Worm (Caenorhabditis elegans): ENCODE data around the gene immp-1.

Gene immp-1

DNA sequence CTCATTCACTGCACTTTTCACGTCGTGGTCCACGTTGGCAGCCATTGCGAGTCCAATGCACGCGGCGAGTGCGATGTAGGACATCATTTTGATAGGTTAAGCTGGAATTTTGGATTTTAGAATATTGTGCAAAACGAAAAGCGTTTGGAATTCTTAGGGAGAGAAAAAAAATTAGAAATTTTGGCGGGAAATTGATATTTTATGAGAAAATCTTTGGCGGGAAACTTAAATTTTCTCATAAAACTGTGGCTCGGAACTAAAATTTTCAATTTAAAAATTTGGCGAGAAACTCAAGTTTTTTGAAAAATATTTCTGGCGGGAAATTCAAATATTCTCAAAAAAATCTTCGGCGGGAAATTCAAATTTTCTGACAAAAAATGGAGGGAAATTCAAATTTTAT is 37.2 kb upstream of the immp-1 start, which contains the start of gene sup-1:
Gene sup-1, minus strand, starts transcription at position 101 of the 400 bp plus-strand sequence.
- TF ChIP-seq hmbx-1 (tag; optimal IDR thresholded peaks at IDR 0.05) (no peak), scrt-1 (GFP tag; IDR thresholded peaks at IDR 0.05) (no peak), tra-4 (tag; optimal IDR thresholded peaks at IDR 0.05) (no peak), ceh-13 (GFP tag; optimal IDR thresholded peaks at IDR 0.05) (no peak), hnd-1 (tag; optimal IDR thresholded peaks at IDR 0.05) (no peak), ceh-36 (tag; optimal IDR thresholded peaks at IDR 0.05) (no peak), pes-1 (GFP tag; IDR thresholded peaks at IDR 0.05) (no peak), flt-1 (GFP tag; IDR thresholded peaks at IDR 0.05) (no peak), tbx-11 (GFP tag; IDR thresholded peaks at IDR 0.05) (no peak), hmg-4 (GFP tag; optimal IDR thresholded peaks at IDR 0.05) (no peak)

DNA sequence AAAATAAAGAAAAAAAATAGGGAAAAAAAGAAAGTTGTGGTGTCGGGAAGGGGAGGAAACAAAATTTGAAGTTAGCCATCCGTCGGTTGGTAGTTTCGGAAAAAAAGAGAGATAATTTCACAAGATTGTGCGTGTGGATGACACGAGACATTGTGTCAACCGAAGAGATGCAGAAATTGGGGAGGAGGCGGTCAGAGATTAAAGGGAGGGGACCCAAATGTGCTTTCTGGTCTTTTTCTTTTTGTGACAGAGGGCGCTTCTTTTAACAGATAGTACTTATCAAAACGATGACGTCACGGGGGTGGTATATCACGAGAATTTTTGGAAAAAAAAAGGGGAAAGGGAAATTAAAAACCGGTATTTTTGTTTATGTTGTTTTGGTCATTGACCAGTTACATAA is 36.3 kb upstream of the immp-1 start:
- TF ChIP-seq tra-4 (tag; optimal IDR thresholded peaks at IDR 0.05) (no peak), tbx-11 (GFP tag; IDR thresholded peaks at IDR 0.05) (no peak), hmg-4 (GFP tag; optimal IDR thresholded peaks at IDR 0.05) (no peak), hnd-1 (tag; optimal IDR thresholded peaks at IDR 0.05) (no peak), tbx-37 (GFP tag; conservative IDR thresholded peaks at IDR 0.05) (no peak), ets-7 (tag; optimal IDR thresholded peaks at IDR 0.05) (no peak), ceh-13 (GFP tag; optimal IDR thresholded peaks at IDR 0.05) (no peak), sea-1 (GFP tag; conservative IDR thresholded peaks at IDR 0.05) (no peak), ama-1 (optimal IDR thresholded peaks at IDR 0.05) (no peak), ceh-36 (tag; optimal IDR thresholded peaks at IDR 0.05) (no peak), B0310.2 (tag; optimal IDR thresholded peaks at IDR 0.05) (no peak), hmbx-1 (tag; optimal IDR thresholded peaks at IDR 0.05) (no peak), aly-1 (tag; optimal IDR thresholded peaks at IDR 0.05) (no peak)

DNA sequence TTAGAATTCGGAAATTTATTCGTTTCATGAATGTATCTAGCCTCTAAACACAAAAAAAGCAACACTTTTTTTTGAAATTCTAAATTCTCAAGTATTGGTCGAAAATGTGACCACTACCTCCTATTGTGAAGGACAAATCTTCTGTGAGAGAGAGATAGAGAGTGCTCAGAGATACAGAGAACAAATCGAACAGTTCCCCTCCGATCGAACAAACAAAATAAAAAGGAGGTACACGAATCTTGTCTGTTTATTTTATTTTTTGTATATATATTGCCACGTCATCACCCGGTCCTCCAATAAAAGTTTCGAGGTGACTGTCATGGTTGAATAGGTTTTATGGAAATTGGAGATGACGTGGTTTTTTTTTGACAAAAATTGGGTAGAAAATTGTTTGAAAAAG is 33.9 kb upstream of the immp-1 start:
- no peak for TF ChIP-seq hnd-1 (tag; optimal IDR thresholded peaks at IDR 0.05)
- TF ChIP-seq hmg-4 (GFP tag; optimal IDR thresholded peaks at IDR 0.05) = no peak
- TF ChIP-seq flt-1 (GFP tag; IDR thresholded peaks at IDR 0.05) = no peak
- no peak for TF ChIP-seq F13C5.2 (tag; optimal IDR thresholded peaks at IDR 0.05)
- no peak for TF ChIP-seq B0310.2 (tag; optimal IDR thresholded peaks at IDR 0.05)
- no peak for TF ChIP-seq pes-1 (GFP tag; IDR thresholded peaks at IDR 0.05)
- no peak for TF ChIP-seq scrt-1 (GFP tag; IDR thresholded peaks at IDR 0.05)
- no peak for TF ChIP-seq tbx-37 (GFP tag; conservative IDR thresholded peaks at IDR 0.05)
- no peak for TF ChIP-seq ama-1 (optimal IDR thresholded peaks at IDR 0.05)
- no peak for TF ChIP-seq tbx-11 (GFP tag; IDR thresholded peaks at IDR 0.05)
- TF ChIP-seq tra-4 (tag; optimal IDR thresholded peaks at IDR 0.05) = no peak
- no peak for TF ChIP-seq hmbx-1 (tag; optimal IDR thresholded peaks at IDR 0.05)
- no peak for TF ChIP-seq sea-1 (GFP tag; conservative IDR thresholded peaks at IDR 0.05)

DNA sequence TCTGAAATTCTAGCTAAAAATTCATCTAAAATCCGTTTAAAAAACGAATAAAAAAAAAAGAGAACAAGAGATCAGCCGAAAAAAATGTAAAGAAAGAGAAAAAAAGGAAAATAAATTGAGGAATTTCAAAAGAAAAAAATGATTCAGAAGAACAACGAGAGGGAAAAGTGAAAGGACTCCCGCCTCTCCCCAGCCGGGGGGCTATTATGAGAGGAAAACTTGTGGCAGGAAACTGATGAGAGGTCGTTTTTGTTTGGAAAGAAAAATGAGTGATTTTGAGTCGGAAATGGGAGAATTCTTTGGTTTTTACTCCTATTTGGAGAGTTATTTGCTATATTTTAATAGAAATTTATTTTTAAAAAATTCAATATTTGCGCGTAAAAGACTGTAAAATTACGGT is 32.6 kb upstream of the immp-1 start:
- TF ChIP-seq ceh-36 (tag; optimal IDR thresholded peaks at IDR 0.05) (no peak), ets-7 (tag; optimal IDR thresholded peaks at IDR 0.05) (no peak), pes-1 (GFP tag; IDR thresholded peaks at IDR 0.05) (no peak), F13C5.2 (tag; optimal IDR thresholded peaks at IDR 0.05) (no peak), aly-1 (tag; optimal IDR thresholded peaks at IDR 0.05) (no peak), tbx-11 (GFP tag; IDR thresholded peaks at IDR 0.05) (no peak), hnd-1 (tag; optimal IDR thresholded peaks at IDR 0.05) (no peak), ceh-13 (GFP tag; optimal IDR thresholded peaks at IDR 0.05) (no peak), tbx-37 (GFP tag; conservative IDR thresholded peaks at IDR 0.05) (no peak), flt-1 (GFP tag; IDR thresholded peaks at IDR 0.05) (no peak), B0310.2 (tag; optimal IDR thresholded peaks at IDR 0.05) (no peak), hmg-4 (GFP tag; optimal IDR thresholded peaks at IDR 0.05) (no peak), ama-1 (optimal IDR thresholded peaks at IDR 0.05) (no peak), tra-4 (tag; optimal IDR thresholded peaks at IDR 0.05) (no peak)

DNA sequence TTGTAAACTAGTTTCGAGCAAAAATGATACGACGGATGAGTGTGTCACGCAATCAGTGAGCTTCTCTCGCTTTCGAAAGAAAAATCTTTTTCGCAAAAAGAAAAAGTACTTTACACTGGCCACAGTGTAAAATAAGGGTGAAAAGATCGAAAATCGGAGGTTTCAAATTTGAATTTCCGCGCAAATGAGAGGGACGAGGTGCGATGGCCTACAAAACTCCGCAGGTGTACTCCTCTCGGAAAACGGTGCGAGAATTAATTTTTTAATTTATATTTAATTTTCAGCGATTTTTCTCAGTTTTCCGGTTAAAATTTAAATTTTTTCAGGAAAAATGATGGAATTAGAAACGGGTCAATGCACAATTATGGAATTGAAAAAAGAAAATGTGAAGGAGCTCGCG is 28.0 kb upstream of the immp-1 start, which contains the start of gene mrt-2:
Gene mrt-2, plus strand, starts transcription at position 49 of the 400 bp plus-strand sequence.
- TF ChIP-seq ceh-13 (GFP tag; optimal IDR thresholded peaks at IDR 0.05) (no peak), ets-7 (tag; optimal IDR thresholded peaks at IDR 0.05) (no peak), F13C5.2 (tag; optimal IDR thresholded peaks at IDR 0.05) (no peak), hmbx-1 (tag; optimal IDR thresholded peaks at IDR 0.05) (no peak), tbx-37 (GFP tag; conservative IDR thresholded peaks at IDR 0.05) (peak; percentile 86), ceh-36 (tag; optimal IDR thresholded peaks at IDR 0.05) (no peak), hnd-1 (tag; optimal IDR thresholded peaks at IDR 0.05) (peak; percentile 1), ama-1 (optimal IDR thresholded peaks at IDR 0.05) (no peak), tbx-11 (GFP tag; IDR thresholded peaks at IDR 0.05) (no peak), B0310.2 (tag; optimal IDR thresholded peaks at IDR 0.05) (no peak), hmg-4 (GFP tag; optimal IDR thresholded peaks at IDR 0.05) (no peak), flt-1 (GFP tag; IDR thresholded peaks at IDR 0.05) (no peak), pes-1 (GFP tag; IDR thresholded peaks at IDR 0.05) (peak; percentile 59; the same call in 1 of the 2 replicates), tra-4 (tag; optimal IDR thresholded peaks at IDR 0.05) (no peak), aly-1 (tag; optimal IDR thresholded peaks at IDR 0.05) (no peak), sea-1 (GFP tag; conservative IDR thresholded peaks at IDR 0.05) (no peak), scrt-1 (GFP tag; IDR thresholded peaks at IDR 0.05) (no peak)

DNA sequence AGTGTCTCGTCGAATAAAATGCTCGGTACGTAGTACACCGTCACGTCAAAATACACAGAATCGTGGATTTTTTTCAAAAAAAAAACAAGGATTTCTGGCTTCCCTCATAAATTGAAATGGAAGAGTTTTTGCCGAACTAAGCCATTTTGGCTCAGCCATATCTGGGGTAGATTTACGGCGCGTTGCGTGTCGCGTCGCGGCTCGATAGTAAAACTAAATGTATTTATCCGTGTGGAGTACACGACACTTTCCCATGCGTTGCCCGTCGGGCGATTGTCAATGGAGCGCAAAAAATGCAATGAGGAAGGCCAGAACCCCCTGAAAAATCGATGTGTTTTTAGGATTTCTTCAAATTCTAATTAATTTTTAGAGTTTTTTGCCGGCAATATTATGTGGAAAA is 24.5 kb upstream of the immp-1 start:
- TF ChIP-seq ama-1 (optimal IDR thresholded peaks at IDR 0.05) = no peak
- TF ChIP-seq sea-1 (GFP tag; conservative IDR thresholded peaks at IDR 0.05) = no peak

DNA sequence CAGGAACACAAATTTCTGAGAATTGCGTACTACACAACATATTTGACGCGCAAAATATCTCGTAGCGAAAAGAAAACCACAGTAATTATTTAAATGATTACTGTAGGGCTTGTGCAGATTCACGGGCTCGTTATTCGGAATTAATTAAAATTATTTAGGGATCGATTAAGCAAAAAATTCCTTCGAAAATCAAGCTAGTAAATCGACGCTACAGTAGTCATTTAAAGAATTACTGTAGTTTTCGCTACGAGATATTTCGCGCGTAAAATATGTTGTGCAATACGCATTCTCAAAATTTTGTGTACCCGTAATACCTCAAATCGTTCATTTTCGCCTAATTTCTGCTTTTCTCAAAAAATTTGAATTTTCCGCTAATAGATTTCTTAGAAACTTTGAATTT is 23.9 kb upstream of the immp-1 start:
- TF ChIP-seq F13C5.2 (tag; optimal IDR thresholded peaks at IDR 0.05) (no peak), sea-1 (GFP tag; conservative IDR thresholded peaks at IDR 0.05) (no peak)

DNA sequence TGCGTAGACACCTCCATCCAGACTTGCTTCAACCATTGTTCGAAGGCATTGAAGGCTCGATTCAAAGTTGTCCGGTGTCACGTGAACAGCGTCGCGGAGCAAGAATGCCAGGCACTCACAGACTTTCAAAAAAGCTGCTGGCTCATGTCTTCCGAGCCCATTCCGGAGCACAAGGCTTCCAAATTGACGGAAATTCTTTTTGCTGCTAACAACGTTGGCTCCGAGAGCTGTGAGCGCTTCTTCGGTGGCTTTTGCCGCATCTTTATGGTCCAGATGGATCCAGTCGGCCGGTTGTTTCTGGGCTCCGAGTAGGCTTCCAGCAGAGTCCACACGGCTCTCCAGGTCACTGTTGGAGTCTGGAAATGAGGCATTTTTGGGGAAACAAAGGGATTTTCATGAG is 16.9 kb upstream of the immp-1 start:
- TF ChIP-seq aly-1 (tag; optimal IDR thresholded peaks at IDR 0.05) (no peak), tbx-11 (GFP tag; IDR thresholded peaks at IDR 0.05) (no peak), flt-1 (GFP tag; IDR thresholded peaks at IDR 0.05) (no peak), hmg-4 (GFP tag; optimal IDR thresholded peaks at IDR 0.05) (no peak), pes-1 (GFP tag; IDR thresholded peaks at IDR 0.05) (no peak), B0310.2 (tag; optimal IDR thresholded peaks at IDR 0.05) (no peak), scrt-1 (GFP tag; IDR thresholded peaks at IDR 0.05) (no peak), tra-4 (tag; optimal IDR thresholded peaks at IDR 0.05) (no peak), F13C5.2 (tag; optimal IDR thresholded peaks at IDR 0.05) (no peak), ceh-36 (tag; optimal IDR thresholded peaks at IDR 0.05) (no peak), ama-1 (optimal IDR thresholded peaks at IDR 0.05) (no peak), hmbx-1 (tag; optimal IDR thresholded peaks at IDR 0.05) (no peak), ceh-13 (GFP tag; optimal IDR thresholded peaks at IDR 0.05) (no peak), hnd-1 (tag; optimal IDR thresholded peaks at IDR 0.05) (no peak), sea-1 (GFP tag; conservative IDR thresholded peaks at IDR 0.05) (no peak), ets-7 (tag; optimal IDR thresholded peaks at IDR 0.05) (no peak), tbx-37 (GFP tag; conservative IDR thresholded peaks at IDR 0.05) (no peak)

Measured in whole organism, early embryonic.